Worm (Caenorhabditis elegans) whole organism, L4/young adult: ENCODE measurements around the gene F21A3.4.

ENCODE experiments used
- W03F9.2 ChIP-seq: fragments of 150-350 bp; optimal IDR thresholded peaks from 2 replicates; lab custom pipeline; 2014; ENCODE audit warnings: missing biosample characterization, missing genetic modification characterization
- him-1 ChIP-seq: sonication (generic microtip); optimal IDR thresholded peaks from 2 replicates; lab custom pipeline; 2016; ENCODE audit warnings: missing genotype, missing genetic modification reagents, missing genetic modification characterization, missing compliant biosample characterization

DNA sequence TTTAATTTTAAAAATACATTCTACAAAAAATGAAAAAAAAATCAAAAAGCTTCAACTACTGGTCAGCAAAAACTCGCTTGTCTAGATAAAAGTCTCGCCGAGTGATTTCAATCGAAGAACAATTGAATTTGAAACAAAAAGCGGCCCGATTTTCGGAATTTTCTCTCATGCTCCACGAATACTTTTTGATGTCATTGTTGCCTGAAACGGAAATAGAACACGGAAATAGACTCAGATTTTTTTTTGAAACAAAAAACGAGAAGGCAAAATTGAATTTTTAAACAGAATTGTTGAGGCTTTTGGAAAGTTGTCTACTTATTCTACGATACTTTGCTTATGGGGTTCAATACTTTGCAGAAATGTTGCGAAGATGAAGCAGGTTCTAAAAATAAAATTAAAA lies 27.1 kb downstream of the F21A3.4 start:
- TF ChIP-seq him-1 = no peak
- no peak for TF ChIP-seq W03F9.2 (tag; lab: Kevin White, UChicago)
